Worm (Caenorhabditis elegans) whole organism, young adult: ENCODE data around the gene Y37E11AM.4.

Experiments used
- D2030.7 ChIP-seq: fragments of 200-800 bp; sonication (Bioruptor generic); IDR thresholded peaks from 2 replicates; pipeline ENCODE4 v1.3.6; 2022; ENCODE audit warnings: missing genetic modification reagents, missing genetic modification characterization, missing compliant biosample characterization
- F37B4.10 ChIP-seq: fragments of 200-800 bp; sonication (Bioruptor generic); IDR thresholded peaks from 2 replicates; pipeline ENCODE4 v1.3.6; 2022; ENCODE audit warnings: missing genetic modification characterization, missing compliant biosample characterization
- F39B2.1 ChIP-seq: fragments of 200-800 bp; sonication (Bioruptor generic); IDR thresholded peaks from 2 replicates; pipeline ENCODE4 v1.3.6; 2022; ENCODE audit warnings: missing genetic modification reagents, missing genetic modification characterization, missing compliant biosample characterization
- F49E8.2 ChIP-seq: sonication (generic microtip); optimal IDR thresholded peaks from 3 replicates; lab custom pipeline; 2017; ENCODE audit warnings: missing genetic modification characterization, mild to moderate bottlenecking, missing compliant biosample characterization, antibody characterized with exemption, moderate library complexity; ENCODE audit not compliant: insufficient read depth
- akir-1 ChIP-seq: fragments of 200-800 bp; sonication (Bioruptor generic); optimal IDR thresholded peaks from 2 replicates; lab custom pipeline; 2018; ENCODE audit warnings: mild to moderate bottlenecking, missing genetic modification characterization, moderate library complexity, missing compliant biosample characterization
- ccch-3 ChIP-seq: fragments of 200-800 bp; sonication (Bioruptor generic); optimal IDR thresholded peaks from 2 replicates; lab custom pipeline; 2018; ENCODE audit warnings: mild to moderate bottlenecking, missing genetic modification characterization, missing compliant biosample characterization
- ceh-91 ChIP-seq: fragments of 200-800 bp; sonication (Bioruptor generic); IDR thresholded peaks from 2 replicates; pipeline ENCODE4 v1.3.6; 2022; ENCODE audit warnings: missing genetic modification reagents, missing genetic modification characterization, missing compliant biosample characterization
- hlh-12 ChIP-seq: sonication (generic microtip); optimal IDR thresholded peaks from 2 replicates; lab custom pipeline; 2016; ENCODE audit warnings: missing genetic modification characterization, missing compliant biosample characterization
- hrde-1 ChIP-seq: sonication (generic microtip); optimal IDR thresholded peaks from 2 replicates; lab custom pipeline; 2016; ENCODE audit warnings: missing genetic modification characterization, mild to moderate bottlenecking, missing compliant biosample characterization, moderate library complexity, missing genotype, missing genetic modification reagents, borderline replicate concordance
- hsf-1 ChIP-seq: fragments of 200-800 bp; sonication (Bioruptor generic); IDR thresholded peaks from 2 replicates; pipeline ENCODE4 v1.3.6; 2022; ENCODE audit warnings: missing genetic modification reagents, missing genetic modification characterization, missing compliant biosample characterization
- lin-40 ChIP-seq: sonication (generic microtip); optimal IDR thresholded peaks from 2 replicates; lab custom pipeline; 2016; ENCODE audit warnings: missing genetic modification characterization, mild to moderate bottlenecking, missing compliant biosample characterization, missing genotype, missing genetic modification reagents
- mcd-1 ChIP-seq: fragments of 200-800 bp; sonication (Bioruptor generic); IDR thresholded peaks from 2 replicates; pipeline ENCODE4 v1.3.6; 2022; ENCODE audit warnings: missing genetic modification reagents, missing genetic modification characterization, missing compliant biosample characterization
- nfyb-1 ChIP-seq: fragments of 200-800 bp; sonication (Bioruptor generic); IDR thresholded peaks from 2 replicates; pipeline ENCODE4 v1.3.6; 2022; ENCODE audit warnings: missing genetic modification reagents, missing genetic modification characterization, missing compliant biosample characterization
- nhr-120 ChIP-seq: fragments of 200-800 bp; sonication (Bioruptor generic); IDR thresholded peaks from 2 replicates; pipeline ENCODE4 v1.3.6; 2022; ENCODE audit warnings: missing genetic modification characterization, missing compliant biosample characterization
- nhr-27 ChIP-seq: fragments of 200-800 bp; sonication (Bioruptor generic); optimal IDR thresholded peaks from 2 replicates; lab custom pipeline; 2018; ENCODE audit warnings: mild to moderate bottlenecking, missing genetic modification characterization, moderate library complexity, missing compliant biosample characterization
- pha-4 ChIP-seq: fragments of 150-350 bp; sonication (generic microtip); optimal IDR thresholded peaks from 2 replicates; lab custom pipeline; 2014; ENCODE audit warnings: missing biosample characterization, missing genetic modification reagents, missing genetic modification characterization
- tbp1 ChIP-seq: fragments of 200-800 bp; sonication (Bioruptor generic); optimal IDR thresholded peaks from 2 replicates; lab custom pipeline; 2018; ENCODE audit warnings: mild to moderate bottlenecking, missing genetic modification characterization, missing compliant biosample characterization
- ztf-6 ChIP-seq: fragments of 200-800 bp; sonication (Bioruptor generic); IDR thresholded peaks from 2 replicates; pipeline ENCODE4 v1.3.6; 2022; ENCODE audit warnings: missing genetic modification reagents, missing genetic modification characterization, missing compliant biosample characterization

The Y37E11AM.4 gene

ce11 chrIV:3667796-3668195 is 54.8 kb downstream of the Y37E11AM.4 start:
- TF ChIP-seq nfyb-1 (GFP tag; lab: Robert Waterston, UW) (no peak), nhr-120 (GFP tag; lab: Robert Waterston, UW) (no peak), pha-4 (tag; lab: Kevin White, UChicago) (no peak), ccch-3 (GFP tag; lab: Kevin White, UChicago) (no peak), F49E8.2 (tag; lab: Kevin White, UChicago) (no peak), mcd-1 (GFP tag; lab: Robert Waterston, UW) (no peak), D2030.7 (GFP tag; lab: Robert Waterston, UW) (no peak), ztf-6 (no peak), F37B4.10 (no peak), hrde-1 (tag; lab: Kevin White, UChicago) (no peak), lin-40 (tag; lab: Kevin White, UChicago) (no peak), ceh-91 (no peak), nhr-27 (no peak), hlh-12 (tag; lab: Kevin White, UChicago) (no peak), tbp1 (GFP tag; lab: Kevin White, UChicago) (no peak), F39B2.1 (GFP tag; lab: Robert Waterston, UW) (no peak), akir-1 (GFP tag; lab: Kevin White, UChicago) (no peak), hsf-1 (GFP tag; lab: Robert Waterston, UW) (no peak)
